Worm (Caenorhabditis elegans) whole organism, L4 larva: ENCODE data around the gene srx-95.

Experiments used
- D1046.2 ChIP-seq: fragments of 200-800 bp; sonication (Bioruptor generic); IDR thresholded peaks from 2 replicates; pipeline ENCODE4 v1.3.6; 2022; ENCODE audit warnings: missing genetic modification characterization, missing compliant biosample characterization
- F10B5.3 ChIP-seq: sonication (generic microtip); optimal IDR thresholded peaks from 2 replicates; lab custom pipeline; 2016; ENCODE audit warnings: mild to moderate bottlenecking, missing genetic modification characterization, missing compliant biosample characterization
- F26F4.8 ChIP-seq: fragments of 200-800 bp; sonication (Bioruptor generic); conservative IDR thresholded peaks from 2 replicates; pipeline ENCODE4 v1.3.6; 2022; ENCODE audit warnings: missing genetic modification characterization, missing compliant biosample characterization
- F37D6.2 ChIP-seq: sonication (generic microtip); optimal IDR thresholded peaks from 2 replicates; lab custom pipeline; 2016; ENCODE audit warnings: mild to moderate bottlenecking, missing genetic modification characterization, missing compliant biosample characterization
- F44E2.7 ChIP-seq: fragments of 200-800 bp; sonication (Bioruptor generic); IDR thresholded peaks from 2 replicates; pipeline ENCODE4 v2.1.2; 2022; ENCODE audit warnings: missing genetic modification characterization, missing compliant biosample characterization
- R02D3.7 ChIP-seq: fragments of 150-350 bp; sonication (generic microtip); optimal IDR thresholded peaks from 3 replicates; lab custom pipeline; 2014; ENCODE audit warnings: missing biosample characterization, missing genetic modification characterization
- T26A8.4 ChIP-seq: fragments of 200-800 bp; sonication (Bioruptor generic); IDR thresholded peaks from 2 replicates; pipeline ENCODE4 v1.3.6; 2022; ENCODE audit warnings: missing genetic modification characterization, missing compliant biosample characterization
- Y5F2A.4 ChIP-seq: fragments of 200-800 bp; sonication (Bioruptor generic); optimal IDR thresholded peaks from 2 replicates; lab custom pipeline; 2018; ENCODE audit warnings: mild to moderate bottlenecking, missing genetic modification characterization, missing compliant biosample characterization
- Y75B8A.6 ChIP-seq: fragments of 200-800 bp; sonication (Bioruptor generic); IDR thresholded peaks from 2 replicates; pipeline ENCODE4 v1.3.6; 2022; ENCODE audit warnings: missing genetic modification reagents, missing genetic modification characterization, missing compliant biosample characterization
- aha-1 ChIP-seq: fragments of 150-350 bp; peaks from one replicate; lab custom pipeline; 2014; ENCODE audit warnings: missing biosample characterization, missing genetic modification characterization
- aly-2 ChIP-seq: sonication (generic microtip); optimal IDR thresholded peaks from 2 replicates; lab custom pipeline; 2018; ENCODE audit warnings: missing biosample characterization, missing genetic modification characterization
- arid-1 ChIP-seq: fragments of 200-800 bp; sonication (Bioruptor generic); conservative IDR thresholded peaks from 2 replicates; pipeline ENCODE4 v1.3.6; 2022; ENCODE audit warnings: missing genetic modification reagents, missing genetic modification characterization, missing compliant biosample characterization
- ceh-28 ChIP-seq: fragments of 150-350 bp; optimal IDR thresholded peaks from 2 replicates; lab custom pipeline; 2014; ENCODE audit warnings: missing biosample characterization, missing genetic modification reagents, missing genetic modification characterization
- ceh-44 ChIP-seq: fragments of 200-800 bp; sonication (Bioruptor generic); IDR thresholded peaks from 2 replicates; pipeline ENCODE4 v1.3.6; 2022; ENCODE audit warnings: missing genetic modification reagents, missing genetic modification characterization, missing compliant biosample characterization
- ceh-82 ChIP-seq: sonication (generic microtip); optimal IDR thresholded peaks from 2 replicates; lab custom pipeline; 2017; ENCODE audit warnings: missing biosample characterization, missing genetic modification characterization
- cey-2 ChIP-seq: sonication (generic microtip); optimal IDR thresholded peaks from 3 replicates; lab custom pipeline; 2017; ENCODE audit warnings: missing genetic modification characterization, mild to moderate bottlenecking, missing compliant biosample characterization, antibody characterized with exemption, borderline replicate concordance; ENCODE audit not compliant: insufficient read depth
- daf-12 ChIP-seq: fragments of 150-350 bp; optimal IDR thresholded peaks from 2 replicates; lab custom pipeline; 2014; ENCODE audit warnings: missing biosample characterization, missing genetic modification reagents, missing genetic modification characterization
- daf-19 ChIP-seq: fragments of 200-800 bp; sonication (Bioruptor generic); conservative IDR thresholded peaks from 2 replicates; pipeline ENCODE4 v1.3.6; 2022; ENCODE audit warnings: missing genetic modification characterization, missing compliant biosample characterization
- dmd-8 ChIP-seq: fragments of 200-800 bp; sonication (Bioruptor generic); IDR thresholded peaks from 2 replicates; pipeline ENCODE4 v1.3.6; 2022; ENCODE audit warnings: missing genetic modification characterization, missing compliant biosample characterization
- dmd-9 ChIP-seq: fragments of 200-800 bp; sonication (Bioruptor generic); IDR thresholded peaks from 2 replicates; pipeline ENCODE4 v1.3.6; 2022; ENCODE audit warnings: missing genetic modification reagents, missing genetic modification characterization, missing compliant biosample characterization
- duxl-1 ChIP-seq: sonication (generic microtip); optimal IDR thresholded peaks from 2 replicates; lab custom pipeline; 2016; ENCODE audit warnings: mild to moderate bottlenecking, missing genetic modification characterization, moderate library complexity, missing compliant biosample characterization; ENCODE audit not compliant: poor library complexity
- dve-1 ChIP-seq: sonication (generic microtip); optimal IDR thresholded peaks from 2 replicates; lab custom pipeline; 2017; ENCODE audit warnings: antibody characterized with exemption, mild to moderate bottlenecking, missing genetic modification characterization, missing compliant biosample characterization; ENCODE audit not compliant: insufficient read depth
- egl-43 ChIP-seq: fragments of 200-800 bp; sonication (Bioruptor generic); IDR thresholded peaks from 2 replicates; pipeline ENCODE4 v1.3.6; 2022; ENCODE audit warnings: missing genetic modification reagents, missing genetic modification characterization, missing compliant biosample characterization
- fos-1 ChIP-seq: fragments of 150-350 bp; optimal IDR thresholded peaks from 2 replicates; lab custom pipeline; 2014; ENCODE audit warnings: missing biosample characterization, missing genetic modification characterization
- gei-8 ChIP-seq: fragments of 200-800 bp; sonication (Bioruptor generic); optimal IDR thresholded peaks from 2 replicates; lab custom pipeline; 2018; ENCODE audit warnings: mild to moderate bottlenecking, missing genetic modification characterization, missing compliant biosample characterization
- hif-1 ChIP-seq, 2 experiments: sonication (generic microtip); optimal IDR thresholded peaks; 2 replicates each; lab custom pipeline; 2016 to 2017; ENCODE audit warnings: missing compliant biosample characterization in 2 of 2, missing genetic modification characterization in 2 of 2, missing genetic modification reagents in 2 of 2, missing genotype in 2 of 2, mild to moderate bottlenecking in 1 of 2
- hlh-11 ChIP-seq: fragments of 200-800 bp; sonication (Bioruptor generic); optimal IDR thresholded peaks from 2 replicates; lab custom pipeline; 2018; ENCODE audit warnings: mild to moderate bottlenecking, missing genetic modification characterization, missing compliant biosample characterization
- jun-1 ChIP-seq: fragments of 150-350 bp; optimal IDR thresholded peaks from 2 replicates; lab custom pipeline; 2014; ENCODE audit warnings: missing biosample characterization, missing genetic modification reagents, missing genetic modification characterization
- lin-1 ChIP-seq: fragments of 200-800 bp; sonication (Bioruptor generic); IDR thresholded peaks from 2 replicates; pipeline ENCODE4 v1.3.6; 2022; ENCODE audit warnings: missing genetic modification reagents, missing genetic modification characterization, missing compliant biosample characterization
- lin-29 ChIP-seq: fragments of 200-800 bp; sonication (Bioruptor generic); IDR thresholded peaks from 2 replicates; pipeline ENCODE4 v1.3.6; 2022; ENCODE audit warnings: missing genetic modification reagents, missing genetic modification characterization, missing compliant biosample characterization
- lin-39 ChIP-seq: fragments of 150-350 bp; optimal IDR thresholded peaks from 2 replicates; lab custom pipeline; 2014; ENCODE audit warnings: missing biosample characterization, missing genetic modification reagents, missing genetic modification characterization
- lir-3 ChIP-seq: sonication (generic microtip); optimal IDR thresholded peaks from 2 replicates; lab custom pipeline; 2016; ENCODE audit warnings: mild to moderate bottlenecking, missing genetic modification characterization, missing compliant biosample characterization
- lsy-2 ChIP-seq, 2 experiments: fragments of 150-350 bp in 1 of 2; sonication (generic microtip) in 1 of 2; optimal IDR thresholded peaks; 2 replicates each; lab custom pipeline; 2014 to 2017; ENCODE audit warnings: missing biosample characterization in 2 of 2, missing genetic modification characterization in 2 of 2
- madf-5 ChIP-seq, 2 experiments: fragments of 200-800 bp; sonication (Bioruptor generic); IDR thresholded peaks; 2 replicates each; pipeline ENCODE4 v1.3.6; 2022; ENCODE audit warnings: missing compliant biosample characterization in 2 of 2, missing genetic modification characterization in 2 of 2
- madf-9 ChIP-seq: fragments of 200-800 bp; sonication (Bioruptor generic); conservative IDR thresholded peaks from 2 replicates; pipeline ENCODE4 v1.3.6; 2022; ENCODE audit warnings: missing genetic modification reagents, missing genetic modification characterization, missing compliant biosample characterization
- mxl-3 ChIP-seq: fragments of 200-800 bp; sonication (Bioruptor generic); optimal IDR thresholded peaks from 2 replicates; lab custom pipeline; 2018; ENCODE audit warnings: mild to moderate bottlenecking, missing genetic modification characterization, missing compliant biosample characterization
- nhr-11 ChIP-seq: fragments of 150-350 bp; optimal IDR thresholded peaks from 2 replicates; lab custom pipeline; 2014; ENCODE audit warnings: missing biosample characterization, missing genetic modification characterization
- nhr-111 ChIP-seq: fragments of 200-800 bp; sonication (Bioruptor generic); optimal IDR thresholded peaks from 2 replicates; lab custom pipeline; 2018; ENCODE audit warnings: mild to moderate bottlenecking, missing genetic modification characterization, missing compliant biosample characterization
- nhr-237 ChIP-seq: sonication (generic microtip); optimal IDR thresholded peaks from 2 replicates; lab custom pipeline; 2017; ENCODE audit warnings: missing biosample characterization, missing genetic modification characterization
- nhr-42 ChIP-seq: fragments of 200-800 bp; sonication (Bioruptor generic); IDR thresholded peaks from 2 replicates; pipeline ENCODE4 v1.3.6; 2022; ENCODE audit warnings: missing genetic modification characterization, missing compliant biosample characterization
- nhr-48 ChIP-seq: sonication (generic microtip); optimal IDR thresholded peaks from 2 replicates; lab custom pipeline; 2016; ENCODE audit warnings: mild to moderate bottlenecking, missing genetic modification characterization, missing compliant biosample characterization
- nhr-76 ChIP-seq: fragments of 150-350 bp; optimal IDR thresholded peaks from 2 replicates; lab custom pipeline; 2014; ENCODE audit warnings: missing biosample characterization, missing genetic modification characterization
- pha-4 ChIP-seq, 2 experiments: fragments of 150-350 bp in 1 of 2; fragments of 200-800 bp in 1 of 2; sonication (Bioruptor generic) in 1 of 2; IDR thresholded peaks in 1 of 2; optimal IDR thresholded peaks in 1 of 2; 2 replicates each; pipeline versions ENCODE4 v1.3.6 to Lab custom; 2014 to 2022; ENCODE audit warnings: missing genetic modification characterization in 2 of 2, missing genetic modification reagents in 2 of 2, missing biosample characterization in 1 of 2, missing compliant biosample characterization in 1 of 2
- php-3 ChIP-seq: fragments of 200-800 bp; sonication (Bioruptor generic); IDR thresholded peaks from 2 replicates; pipeline ENCODE4 v1.3.6; 2022; ENCODE audit warnings: missing genetic modification reagents, missing genetic modification characterization, missing compliant biosample characterization
- saeg-2 ChIP-seq: fragments of 200-800 bp; sonication (Bioruptor generic); IDR thresholded peaks from 2 replicates; pipeline ENCODE4 v1.3.6; 2022; ENCODE audit warnings: missing genetic modification reagents, missing genetic modification characterization, missing compliant biosample characterization
- snpc-1.2 ChIP-seq: fragments of 200-800 bp; sonication (Bioruptor generic); IDR thresholded peaks from 2 replicates; pipeline ENCODE4 v1.3.6; 2022; ENCODE audit warnings: missing genetic modification reagents, missing genetic modification characterization, missing compliant biosample characterization
- spr-1 ChIP-seq: sonication (generic microtip); optimal IDR thresholded peaks from 2 replicates; lab custom pipeline; 2016; ENCODE audit warnings: mild to moderate bottlenecking, missing genetic modification characterization, missing compliant biosample characterization
- tag-97 ChIP-seq: fragments of 200-800 bp; sonication (Bioruptor generic); IDR thresholded peaks from 2 replicates; pipeline ENCODE4 v1.3.6; 2022; ENCODE audit warnings: missing genetic modification characterization, missing compliant biosample characterization
- zag-1 ChIP-seq: fragments of 150-350 bp; optimal IDR thresholded peaks from 2 replicates; lab custom pipeline; 2014; ENCODE audit warnings: missing biosample characterization, missing genetic modification characterization
- zfp-2 ChIP-seq: sonication (generic microtip); optimal IDR thresholded peaks from 2 replicates; lab custom pipeline; 2016; ENCODE audit warnings: mild to moderate bottlenecking, missing genetic modification characterization, missing compliant biosample characterization

srx-95 gene

DNA sequence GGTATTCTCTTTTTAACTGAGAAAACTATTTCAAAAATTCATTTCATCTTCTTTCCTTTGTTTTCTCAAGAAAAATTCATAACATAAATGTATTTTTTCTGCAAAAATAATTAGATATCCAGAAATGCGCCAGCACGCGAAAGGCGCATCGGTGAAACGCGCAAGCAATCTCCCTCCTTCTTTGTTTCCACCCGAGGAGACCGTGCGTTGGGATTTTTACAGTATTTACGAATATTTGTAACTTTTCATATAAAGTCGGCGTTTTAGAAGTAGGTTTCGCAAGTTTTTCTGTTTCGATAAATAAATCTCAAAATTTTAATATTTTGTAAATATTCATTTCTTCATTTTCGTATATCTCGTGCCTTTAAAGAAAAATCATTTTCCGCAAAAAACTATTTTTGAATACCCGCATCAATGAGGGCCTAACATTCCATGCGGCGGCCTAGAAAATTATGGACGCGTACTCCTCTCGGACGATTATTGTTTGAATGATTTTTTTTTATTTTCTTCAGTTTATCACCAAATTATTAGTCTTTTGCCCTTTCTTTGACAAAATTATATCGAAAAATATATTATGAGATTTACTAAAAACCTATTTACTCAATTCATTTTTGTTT, 22.0 kb upstream of the srx-95 start, which contains the start of gene ssup-72 (continued):
- TF ChIP-seq lir-3 (no peak), pha-4 (GFP tag; IDR thresholded peaks at IDR 0.05; lab: Robert Waterston, UW) (no peak), pha-4 (tag; optimal IDR thresholded peaks at IDR 0.05; lab: Kevin White, UChicago) (no peak), Y5F2A.4 (GFP tag; lab: Kevin White, UChicago) (no peak), D1046.2 (no peak), spr-1 (tag; lab: Kevin White, UChicago) (peak; percentile 42), F10B5.3 (tag; lab: Kevin White, UChicago) (no peak), Y75B8A.6 (GFP tag; lab: Robert Waterston, UW) (no peak), F44E2.7 (GFP tag; lab: Robert Waterston, UW) (no peak), arid-1 (GFP tag; lab: Robert Waterston, UW) (no peak), hlh-11 (tag; lab: Kevin White, UChicago) (peak; percentile 6), aha-1 (tag; lab: Kevin White, UChicago) (peak; percentile 5), dve-1 (tag; lab: Kevin White, UChicago) (peak; percentile 39), saeg-2 (no peak), nhr-11 (tag; lab: Kevin White, UChicago) (no peak), jun-1 (tag; lab: Kevin White, UChicago) (no peak), nhr-76 (tag; lab: Kevin White, UChicago) (no peak), ceh-44 (GFP tag; lab: Robert Waterston, UW) (0 out of 2 replicates have a peak, but pooled peaks have one; percentile 12), fos-1 (tag; lab: Kevin White, UChicago) (no peak), F26F4.8 (GFP tag; lab: Robert Waterston, UW) (no peak), ceh-82 (no peak), nhr-42 (GFP tag; lab: Robert Waterston, UW) (no peak), nhr-237 (tag; lab: Kevin White, UChicago) (no peak), R02D3.7 (tag; lab: Kevin White, UChicago) (no peak), daf-12 (tag; lab: Kevin White, UChicago) (no peak), mxl-3 (no peak), lsy-2 (tag; optimal IDR thresholded peaks at IDR 0.05; lab: Kevin White, UChicago) (peak in 1 of 2 experiments; percentile 84), zfp-2 (tag; lab: Kevin White, UChicago) (no peak), hif-1 (tag; optimal IDR thresholded peaks at IDR 0.05; lab: Kevin White, UChicago) (peak in 1 of 2 experiments; percentile 77), snpc-1.2 (GFP tag; lab: Robert Waterston, UW) (no peak), cey-2 (tag; lab: Kevin White, UChicago) (no peak), nhr-111 (GFP tag; lab: Kevin White, UChicago) (no peak), T26A8.4 (GFP tag; lab: Robert Waterston, UW) (no peak), lin-39 (tag; lab: Kevin White, UChicago) (no peak), madf-9 (GFP tag; lab: Robert Waterston, UW) (no peak; the same call in 1 of the 2 replicates), dmd-9 (GFP tag; lab: Robert Waterston, UW) (no peak), nhr-48 (peak; percentile 36), madf-5 (GFP tag; IDR thresholded peaks at IDR 0.05; lab: Robert Waterston, UW) (no peak), ceh-28 (tag; lab: Kevin White, UChicago) (no peak), daf-19 (GFP tag; lab: Robert Waterston, UW) (no peak), F37D6.2 (tag; lab: Kevin White, UChicago) (no peak), duxl-1 (tag; lab: Kevin White, UChicago) (no peak), php-3 (GFP tag; lab: Robert Waterston, UW) (no peak), aly-2 (tag; lab: Kevin White, UChicago) (no peak), tag-97 (GFP tag; lab: Robert Waterston, UW) (no peak), gei-8 (GFP tag; lab: Kevin White, UChicago) (no peak), zag-1 (no peak), lin-29 (GFP tag; lab: Robert Waterston, UW) (no peak), lin-1 (GFP tag; lab: Robert Waterston, UW) (no peak), dmd-8 (no peak), egl-43 (GFP tag; lab: Robert Waterston, UW) (no peak)
